Worm (Caenorhabditis elegans): ENCODE measurements around the gene frpr-9.

Gene frpr-9

DNA sequence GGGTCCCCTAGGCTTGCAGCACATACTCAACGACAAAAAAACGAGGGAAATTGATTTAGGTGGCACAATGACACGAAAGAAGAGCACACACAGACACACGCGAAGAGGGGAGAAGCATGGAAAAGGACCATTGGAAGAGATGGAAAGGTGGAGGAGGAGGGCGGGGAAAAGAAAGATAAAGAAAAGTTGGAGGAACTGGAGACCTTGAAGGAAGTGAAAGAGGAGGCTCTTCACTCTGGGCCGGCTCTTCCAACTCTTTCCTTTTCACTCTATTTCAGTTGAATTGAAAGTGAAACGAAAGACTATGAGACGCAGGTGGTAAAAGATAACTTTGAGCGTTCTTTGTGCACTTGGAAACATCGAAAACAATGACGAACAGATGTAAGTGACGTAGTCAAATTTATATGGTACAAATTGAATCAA lies 30.4 kb upstream of the frpr-9 start:
- TF ChIP-seq ceh-82 (tag; optimal IDR thresholded peaks at IDR 0.05) (peak in 1 of 3 experiments; percentile 25), lin-35 (GFP tag; optimal IDR thresholded peaks at IDR 0.05) (peak; percentile 62 to 64), nhr-12 (tag; optimal IDR thresholded peaks at IDR 0.05) (no peak), rnt-1 (tag; optimal IDR thresholded peaks at IDR 0.05) (peak; percentile 42), sox-4 (tag; optimal IDR thresholded peaks at IDR 0.05) (no peak), aly-2 (tag; optimal IDR thresholded peaks at IDR 0.05) (no peak), zag-1 (tag; optimal IDR thresholded peaks at IDR 0.05) (no peak), lsy-2 (tag; optimal IDR thresholded peaks at IDR 0.05) (peak; percentile 46 to 61), fkh-8 (tag; optimal IDR thresholded peaks at IDR 0.05) (peak; percentile 69), lin-14 (GFP tag; optimal IDR thresholded peaks at IDR 0.05) (peak; percentile 96), lin-13 (GFP tag; optimal IDR thresholded peaks at IDR 0.05) (no peak), unc-30 (tag; optimal IDR thresholded peaks at IDR 0.05) (no peak), efl-1 (optimal IDR thresholded peaks at IDR 0.05) (peak; percentile 26 to 49), efl-1 (GFP tag; optimal IDR thresholded peaks at IDR 0.05 in 1 of 2) (peak; percentile 22 to 94), mef-2 (tag; optimal IDR thresholded peaks at IDR 0.05) (no peak), elt-3 (tag; optimal IDR thresholded peaks at IDR 0.05) (no peak), lin-39 (tag; optimal IDR thresholded peaks at IDR 0.05) (no peak), Y116A8C.19 (tag; optimal IDR thresholded peaks at IDR 0.05; ENCODE audit: borderline replicate concordance) (no peak), skn-1 (tag; optimal IDR thresholded peaks at IDR 0.05) (peak; percentile 37), dpl-1 (GFP tag; optimal IDR thresholded peaks at IDR 0.05) (peak in 2 of 3 experiments; percentile 23 to 42), snpc-4 (tag; optimal IDR thresholded peaks at IDR 0.05) (peak; percentile 6), nhr-85 (tag) (peak; percentile 70), ces-1 (GFP tag; optimal IDR thresholded peaks at IDR 0.05) (peak; percentile 64), vab-15 (tag; optimal IDR thresholded peaks at IDR 0.05) (no peak), aha-1 (tag; optimal IDR thresholded peaks at IDR 0.05) (no peak), nhr-77 (tag; optimal IDR thresholded peaks at IDR 0.05) (peak; percentile 48), nhr-237 (tag; optimal IDR thresholded peaks at IDR 0.05) (no peak), snu-23 (GFP tag; optimal IDR thresholded peaks at IDR 0.05) (peak; percentile 85), C16A3.4 (tag; optimal IDR thresholded peaks at IDR 0.05) (peak; percentile 50), grh-1 (GFP tag; IDR thresholded peaks at IDR 0.05) (no peak), ztf-4 (tag; optimal IDR thresholded peaks at IDR 0.05) (peak; percentile 61), pag-3 (tag; optimal IDR thresholded peaks at IDR 0.05; ENCODE audit: borderline replicate concordance, insufficient read depth) (peak; percentile 5), zip-4 (GFP tag; optimal IDR thresholded peaks at IDR 0.05) (peak; percentile 18), ama-1 (optimal IDR thresholded peaks at IDR 0.05) (no peak), mdl-1 (tag; optimal IDR thresholded peaks at IDR 0.05) (peak in 1 of 2 experiments; percentile 53), ztf-11 (tag; optimal IDR thresholded peaks at IDR 0.05) (peak in 1 of 2 experiments; percentile 18), unc-86 (tag; optimal IDR thresholded peaks at IDR 0.05) (peak; percentile 78), unc-62 (GFP tag; optimal IDR thresholded peaks at IDR 0.05) (no peak), unc-98 (GFP tag; IDR thresholded peaks at IDR 0.05) (no peak), isw-1 (GFP tag; IDR thresholded peaks at IDR 0.05) (peak; percentile 44), sptf-1 (tag; optimal IDR thresholded peaks at IDR 0.05) (no peak), hpl-2 (GFP tag; optimal IDR thresholded peaks at IDR 0.05) (no peak), egl-13 (tag; optimal IDR thresholded peaks at IDR 0.05) (peak; percentile 44), tbx-2 (tag; optimal IDR thresholded peaks at IDR 0.05) (peak; percentile 81), ceh-8 (GFP tag; optimal IDR thresholded peaks at IDR 0.05) (peak; percentile 74), jun-1 (tag; optimal IDR thresholded peaks at IDR 0.05) (peak; percentile 15), lir-3 (tag; optimal IDR thresholded peaks at IDR 0.05; ENCODE audit: poor library complexity) (peak; percentile 59), ceh-88 (GFP tag; IDR thresholded peaks at IDR 0.05) (no peak), hlh-17 (GFP tag; optimal IDR thresholded peaks at IDR 0.05; ENCODE audit: borderline replicate concordance) (no peak), C34B4.2 (tag; optimal IDR thresholded peaks at IDR 0.05) (no peak), nhr-47 (tag; optimal IDR thresholded peaks at IDR 0.05) (peak; percentile 73), alr-1 (tag; optimal IDR thresholded peaks at IDR 0.05; ENCODE audit: borderline replicate concordance) (no peak), dsc-1 (tag; optimal IDR thresholded peaks at IDR 0.05) (peak; percentile 95)

Measured in whole organism, L1 larva.